Fruit fly (Drosophila melanogaster): ENCODE results near the gene CG17191.

DNA sequence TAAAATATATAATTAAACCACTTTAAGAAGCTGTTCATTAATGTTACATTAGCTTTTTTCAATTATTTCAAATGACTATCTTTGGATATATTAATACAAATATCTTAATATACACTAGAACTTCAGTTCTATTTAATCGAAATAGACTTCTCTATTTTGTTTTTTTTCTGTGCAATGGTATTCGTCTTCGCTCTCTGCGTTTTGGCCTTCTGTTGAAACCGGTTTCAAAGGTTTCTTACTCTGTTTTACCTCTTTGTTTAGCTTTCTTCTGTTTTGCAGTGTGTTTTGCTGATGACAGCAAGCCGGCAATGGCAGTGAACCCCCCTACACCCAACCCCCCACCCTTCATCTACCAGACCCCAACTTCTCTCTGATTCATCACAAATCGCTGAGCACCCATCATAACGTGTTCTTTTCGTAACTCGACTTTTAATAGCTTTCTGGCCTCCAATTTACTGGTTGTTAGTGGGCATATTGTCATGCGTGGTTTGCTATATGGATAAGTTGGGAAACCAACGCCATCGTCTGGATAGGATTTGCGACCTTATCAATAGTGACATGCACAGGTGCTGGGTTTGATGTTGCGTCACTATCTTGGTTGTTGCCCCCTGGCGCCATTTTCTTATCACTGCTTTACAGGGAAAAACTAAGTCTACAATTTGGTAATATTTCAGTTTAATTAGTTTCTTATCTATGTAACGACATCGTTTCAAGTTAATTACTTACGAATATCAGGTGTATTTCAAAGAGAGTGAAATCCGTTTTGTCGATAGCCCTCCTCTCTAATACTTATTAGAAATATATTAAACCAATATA, 50.5 kb downstream of the CG17191 start:
- TF ChIP-seq usp (GFP tag; optimal IDR thresholded peaks at IDR 0.05) (no peak), pan (optimal IDR thresholded peaks at IDR 0.05) (no peak)
